Worm (Caenorhabditis elegans) whole organism, early embryonic: ENCODE data around the gene elc-1.

Experiments
- B0310.2 ChIP-seq: sonication (generic microtip); optimal IDR thresholded peaks from 2 replicates; lab custom pipeline; 2016; ENCODE audit warnings: mild to moderate bottlenecking, missing genetic modification characterization, missing compliant biosample characterization
- aly-1 ChIP-seq: sonication (generic microtip); optimal IDR thresholded peaks from 2 replicates; lab custom pipeline; 2016; ENCODE audit warnings: missing genetic modification characterization, missing compliant biosample characterization
- ama-1 ChIP-seq: fragments of 150-350 bp; optimal IDR thresholded peaks from 2 replicates; lab custom pipeline; 2014
- ceh-13 ChIP-seq: fragments of 200-800 bp; sonication (Bioruptor generic); optimal IDR thresholded peaks from 2 replicates; lab custom pipeline; 2018; ENCODE audit warnings: mild to moderate bottlenecking, missing genetic modification characterization, missing compliant biosample characterization
- flt-1 ChIP-seq: fragments of 200-800 bp; sonication (Bioruptor generic); IDR thresholded peaks from 2 replicates; pipeline ENCODE4 v1.3.6; 2022; ENCODE audit warnings: missing genetic modification characterization, missing compliant biosample characterization
- hnd-1 ChIP-seq: sonication (generic microtip); optimal IDR thresholded peaks from 2 replicates; lab custom pipeline; 2016; ENCODE audit warnings: missing genetic modification characterization, missing compliant biosample characterization

- TF ChIP-seq hnd-1 (tag; lab: Kevin White, UChicago) = no peak
- no peak for TF ChIP-seq ceh-13 (GFP tag; lab: Kevin White, UChicago)
- TF ChIP-seq flt-1 = no peak
- TF ChIP-seq ama-1 = no peak
- TF ChIP-seq aly-1 = no peak
- TF ChIP-seq B0310.2 (tag; lab: Kevin White, UChicago) = no peak
These were observed 17.3 kb downstream of the elc-1 start, which contains the start of gene pals-16 for ce11 chrIII:1399670-1400069.
